Comparison of ENCODE assay signal across 1 fruit fly cellular context in the genomic region with DNA sequence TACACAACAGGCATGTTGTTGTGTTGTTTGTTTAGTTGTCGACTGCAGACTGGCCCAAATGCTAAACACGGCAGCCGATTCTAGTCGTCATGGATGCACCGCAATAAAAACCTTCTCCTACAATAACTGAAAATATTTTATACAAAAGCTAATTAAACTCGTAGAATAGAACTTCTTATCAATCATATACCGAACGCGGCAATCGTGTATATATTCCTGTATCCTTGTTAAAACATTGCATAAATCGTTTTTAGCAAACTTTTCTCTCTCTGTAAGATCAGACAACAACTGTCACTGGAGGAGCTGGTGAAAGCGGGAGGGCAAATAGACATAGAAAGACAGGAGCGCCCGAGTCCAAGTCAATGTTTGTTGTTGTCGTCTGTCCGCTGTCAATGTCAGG.
A peak's percentile ranks its signal among the peaks of the same experiment; 100 is the strongest.
TF ChIP-seq lines count a peak whose summit lies in the region.

No protein-coding gene starts in this region.

TF ChIP-seq in whole organism, embryonic, 481 proteins besides CTCF, POLR2A, EP300 and RAD21 (continued from another document and continues in another):
- TF ChIP-seq gsb-n (tag; optimal IDR thresholded peaks at IDR 0.05; lab: Kevin White, UChicago) (peak; percentile 50), Sox100B (GFP tag; optimal IDR thresholded peaks at IDR 0.05; lab: Kevin White, UChicago) (peak; percentile 10), hbn (GFP tag; IDR thresholded peaks at IDR 0.05; lab: Robert Waterston, UW; ENCODE audit: partially characterized antibody) (no peak), pzg (GFP tag; optimal IDR thresholded peaks at IDR 0.05; lab: Kevin White, UChicago) (no peak), oc (tag; optimal IDR thresholded peaks at IDR 0.05; lab: Kevin White, UChicago) (no peak), mam (GFP tag; optimal IDR thresholded peaks at IDR 0.05; lab: Kevin White, UChicago) (peak; percentile 13), CG6654 (GFP tag; optimal IDR thresholded peaks at IDR 0.05; lab: Kevin White, UChicago) (no peak), CG6254 (GFP tag; optimal IDR thresholded peaks at IDR 0.05; lab: Kevin White, UChicago) (peak; percentile 9), Med (GFP tag; lab: Kevin White, UChicago) (peak; percentile 85), Blimp-1 (GFP tag; optimal IDR thresholded peaks at IDR 0.05; lab: Kevin White, UChicago) (peak; percentile 67), hkb (optimal IDR thresholded peaks at IDR 0.05; lab: Kevin White, UChicago) (no peak), hkb (GFP tag; IDR thresholded peaks at IDR 0.05; lab: Robert Waterston, UW) (peak; percentile 52; the same call in 1 of the 2 replicates), danr (GFP tag; IDR thresholded peaks at IDR 0.05; lab: Robert Waterston, UW) (no peak), CG9932 (GFP tag; IDR thresholded peaks at IDR 0.05; lab: Robert Waterston, UW) (no peak), CG10267 (tag; optimal IDR thresholded peaks at IDR 0.05; lab: Kevin White, UChicago) (peak; percentile 64), Oaz (GFP tag; IDR thresholded peaks at IDR 0.05; lab: Robert Waterston, UW) (no peak), ro (GFP tag; IDR thresholded peaks at IDR 0.05; lab: Robert Waterston, UW) (no peak), CG16863 (GFP tag; optimal IDR thresholded peaks at IDR 0.05; lab: Kevin White, UChicago) (peak; percentile 26), Doc3 (GFP tag; IDR thresholded peaks at IDR 0.05; lab: Robert Waterston, UW; ENCODE audit: partially characterized antibody) (no peak), emc (GFP tag; optimal IDR thresholded peaks at IDR 0.05; lab: Kevin White, UChicago) (no peak), CG10147 (GFP tag; optimal IDR thresholded peaks at IDR 0.05; lab: Kevin White, UChicago) (peak; percentile 3), dysf (GFP tag; IDR thresholded peaks at IDR 0.05; lab: Robert Waterston, UW) (no peak), CG12391 (tag; optimal IDR thresholded peaks at IDR 0.05; lab: Kevin White, UChicago) (peak; percentile 47), CG10959 (GFP tag; IDR thresholded peaks at IDR 0.05; lab: Robert Waterston, UW) (peak; percentile 31; the same call in 1 of the 2 replicates), CG18262 (tag; optimal IDR thresholded peaks at IDR 0.05; lab: Kevin White, UChicago) (peak; percentile 69), ttk (GFP tag; IDR thresholded peaks at IDR 0.05; lab: Robert Waterston, UW) (no peak), zf30C (GFP tag; optimal IDR thresholded peaks at IDR 0.05; lab: Kevin White, UChicago) (peak; percentile 24), CG8924 (tag; optimal IDR thresholded peaks at IDR 0.05; lab: Kevin White, UChicago) (peak; percentile 41), CG6689 (GFP tag; IDR thresholded peaks at IDR 0.05; lab: Robert Waterston, UW) (peak; percentile 38; the same call in 1 of the 2 replicates), Bteb2 (GFP tag; optimal IDR thresholded peaks at IDR 0.05; lab: Kevin White, UChicago) (no peak), Fer2 (tag; optimal IDR thresholded peaks at IDR 0.05; lab: Kevin White, UChicago) (no peak), her (GFP tag; optimal IDR thresholded peaks at IDR 0.05; lab: Kevin White, UChicago) (no peak), gcm2 (GFP tag; optimal IDR thresholded peaks at IDR 0.05; lab: Kevin White, UChicago) (no peak), CG7357 (GFP tag; IDR thresholded peaks at IDR 0.05; lab: Robert Waterston, UW) (no peak), Side (GFP tag; optimal IDR thresholded peaks at IDR 0.05; lab: Kevin White, UChicago) (peak; percentile 26), tap (tag; optimal IDR thresholded peaks at IDR 0.05; lab: Kevin White, UChicago) (peak; percentile 17), dan (GFP tag; IDR thresholded peaks at IDR 0.05; lab: Robert Waterston, UW) (no peak), trh (GFP tag; optimal IDR thresholded peaks at IDR 0.05; lab: Kevin White, UChicago) (no peak), BEAF-32 (GFP tag; optimal IDR thresholded peaks at IDR 0.05; lab: Kevin White, UChicago) (no peak), sug (tag; optimal IDR thresholded peaks at IDR 0.05; lab: Kevin White, UChicago) (no peak), CG2889 (GFP tag; IDR thresholded peaks at IDR 0.05; lab: Robert Waterston, UW) (no peak), pum (GFP tag; optimal IDR thresholded peaks at IDR 0.05; lab: Kevin White, UChicago) (peak; percentile 36), repo (GFP tag; optimal IDR thresholded peaks at IDR 0.05; lab: Kevin White, UChicago) (peak; percentile 38), jing (GFP tag; optimal IDR thresholded peaks at IDR 0.05; lab: Kevin White, UChicago) (no peak), dati (GFP tag; IDR thresholded peaks at IDR 0.05; lab: Robert Waterston, UW) (no peak), kah (GFP tag; optimal IDR thresholded peaks at IDR 0.05; lab: Kevin White, UChicago) (no peak), Elba2 (GFP tag; optimal IDR thresholded peaks at IDR 0.05; lab: Kevin White, UChicago) (no peak), phol (tag; optimal IDR thresholded peaks at IDR 0.05; lab: Kevin White, UChicago) (peak; percentile 58), CG34376 (GFP tag; optimal IDR thresholded peaks at IDR 0.05; lab: Kevin White, UChicago) (no peak), Ssrp (tag; optimal IDR thresholded peaks at IDR 0.05; lab: Kevin White, UChicago) (peak; percentile 47), CG6683 (GFP tag; optimal IDR thresholded peaks at IDR 0.05; lab: Kevin White, UChicago) (no peak), esg (GFP tag; conservative IDR thresholded peaks at IDR 0.05; lab: Robert Waterston, UW) (no peak), bab2 (GFP tag; optimal IDR thresholded peaks at IDR 0.05; lab: Kevin White, UChicago) (peak; percentile 22), CG12659 (GFP tag; optimal IDR thresholded peaks at IDR 0.05; lab: Kevin White, UChicago) (no peak), CG3163 (GFP tag; optimal IDR thresholded peaks at IDR 0.05; lab: Kevin White, UChicago) (peak; percentile 15), fd96Cb (tag; optimal IDR thresholded peaks at IDR 0.05; lab: Kevin White, UChicago) (peak; percentile 46), trem (tag; optimal IDR thresholded peaks at IDR 0.05; lab: Kevin White, UChicago) (peak; percentile 34), slp2 (GFP tag; optimal IDR thresholded peaks at IDR 0.05; lab: Kevin White, UChicago) (peak; percentile 19), ab (GFP tag; optimal IDR thresholded peaks at IDR 0.05; lab: Kevin White, UChicago) (no peak), croc (GFP tag; conservative IDR thresholded peaks at IDR 0.05; lab: Robert Waterston, UW) (0 out of 3 replicates have a peak, but pooled peaks have one; percentile 18), Dip2 (GFP tag; IDR thresholded peaks at IDR 0.05; lab: Robert Waterston, UW) (no peak), tx (GFP tag; optimal IDR thresholded peaks at IDR 0.05; lab: Kevin White, UChicago) (no peak), pfk (GFP tag; optimal IDR thresholded peaks at IDR 0.05; lab: Kevin White, UChicago) (no peak), fd64A (GFP tag; optimal IDR thresholded peaks at IDR 0.05; lab: Kevin White, UChicago) (no peak), CG14050 (GFP tag; IDR thresholded peaks at IDR 0.05; lab: Robert Waterston, UW) (no peak), unpg (GFP tag; optimal IDR thresholded peaks at IDR 0.05; lab: Kevin White, UChicago) (peak; percentile 60), ara (GFP tag; IDR thresholded peaks at IDR 0.05; lab: Robert Waterston, UW) (peak; percentile 36; the same call in 1 of the 2 replicates), Opbp (GFP tag; IDR thresholded peaks at IDR 0.05; lab: Robert Waterston, UW; ENCODE audit: partially characterized antibody) (no peak), Max (GFP tag; optimal IDR thresholded peaks at IDR 0.05; lab: Kevin White, UChicago) (peak; percentile 15), CG11398 (GFP tag; optimal IDR thresholded peaks at IDR 0.05; lab: Kevin White, UChicago) (peak; percentile 50), Jarid2 (GFP tag; optimal IDR thresholded peaks at IDR 0.05; lab: Kevin White, UChicago) (no peak), twi (tag; optimal IDR thresholded peaks at IDR 0.05; lab: Kevin White, UChicago) (no peak), CG32767 (GFP tag; IDR thresholded peaks at IDR 0.05; lab: Robert Waterston, UW) (no peak), jigr1 (GFP tag; IDR thresholded peaks at IDR 0.05; lab: Robert Waterston, UW) (no peak), CG17385 (GFP tag; optimal IDR thresholded peaks at IDR 0.05; lab: Kevin White, UChicago) (no peak), nerfin-1 (tag; optimal IDR thresholded peaks at IDR 0.05; lab: Kevin White, UChicago) (no peak), CG9437 (GFP tag; optimal IDR thresholded peaks at IDR 0.05; lab: Kevin White, UChicago) (no peak), chm (GFP tag; IDR thresholded peaks at IDR 0.05; lab: Robert Waterston, UW) (0 out of 2 replicates have a peak, but pooled peaks have one; percentile 14), h (optimal IDR thresholded peaks at IDR 0.05; lab: Kevin White, UChicago) (no peak), CG18764 (GFP tag; optimal IDR thresholded peaks at IDR 0.05; lab: Kevin White, UChicago) (no peak), amos (GFP tag; IDR thresholded peaks at IDR 0.05; lab: Robert Waterston, UW; ENCODE audit: partially characterized antibody) (no peak), GATAe (GFP tag; conservative IDR thresholded peaks at IDR 0.05; lab: Robert Waterston, UW) (no peak), CG2712 (tag; optimal IDR thresholded peaks at IDR 0.05; lab: Kevin White, UChicago) (peak; percentile 72), CG8359 (GFP tag; optimal IDR thresholded peaks at IDR 0.05; lab: Kevin White, UChicago; ENCODE audit: borderline replicate concordance) (peak; percentile 30), btn (GFP tag; optimal IDR thresholded peaks at IDR 0.05; lab: Kevin White, UChicago) (peak; percentile 4), CG18011 (GFP tag; optimal IDR thresholded peaks at IDR 0.05; lab: Kevin White, UChicago) (no peak), CG18599 (GFP tag; optimal IDR thresholded peaks at IDR 0.05; lab: Kevin White, UChicago) (peak; percentile 29), CG12236 (GFP tag; optimal IDR thresholded peaks at IDR 0.05; lab: Kevin White, UChicago) (peak; percentile 3), prd (optimal IDR thresholded peaks at IDR 0.05; lab: Kevin White, UChicago) (no peak), prd (GFP tag; IDR thresholded peaks at IDR 0.05; lab: Robert Waterston, UW) (no peak; the same call in 2 of the 3 replicates), pros (GFP tag; optimal IDR thresholded peaks at IDR 0.05; lab: Kevin White, UChicago) (no peak), Sox102F (GFP tag; optimal IDR thresholded peaks at IDR 0.05; lab: Kevin White, UChicago) (peak; percentile 51), ATbp (GFP tag; optimal IDR thresholded peaks at IDR 0.05; lab: Kevin White, UChicago) (peak; percentile 15), HLH54F (GFP tag; optimal IDR thresholded peaks at IDR 0.05; lab: Kevin White, UChicago) (no peak), eve (GFP tag; optimal IDR thresholded peaks at IDR 0.05; lab: Kevin White, UChicago) (peak in 1 of 2 experiments; percentile 14), CG7786 (GFP tag; optimal IDR thresholded peaks at IDR 0.05; lab: Kevin White, UChicago) (no peak), Dp (GFP tag; optimal IDR thresholded peaks at IDR 0.05; lab: Kevin White, UChicago) (no peak), Drgx (GFP tag; IDR thresholded peaks at IDR 0.05; lab: Robert Waterston, UW) (peak; percentile 66), fru (optimal IDR thresholded peaks at IDR 0.05; lab: Kevin White, UChicago) (no peak), CG5180 (GFP tag; optimal IDR thresholded peaks at IDR 0.05; lab: Kevin White, UChicago) (no peak), CG14441 (GFP tag; IDR thresholded peaks at IDR 0.05; lab: Robert Waterston, UW) (no peak), CG18619 (GFP tag; optimal IDR thresholded peaks at IDR 0.05; lab: Kevin White, UChicago) (no peak), chinmo (GFP tag; IDR thresholded peaks at IDR 0.05; lab: Robert Waterston, UW; ENCODE audit: partially characterized antibody) (no peak), CG7839 (tag; optimal IDR thresholded peaks at IDR 0.05; lab: Kevin White, UChicago) (peak; percentile 59), CG15011 (GFP tag; optimal IDR thresholded peaks at IDR 0.05; lab: Kevin White, UChicago) (no peak), Fer3 (tag; optimal IDR thresholded peaks at IDR 0.05; lab: Kevin White, UChicago) (no peak), Deaf1 (tag; optimal IDR thresholded peaks at IDR 0.05; lab: Kevin White, UChicago) (no peak), Trl (optimal IDR thresholded peaks at IDR 0.05; lab: Kevin White, UChicago) (no peak), Trl (GFP tag; optimal IDR thresholded peaks at IDR 0.05; lab: Kevin White, UChicago) (peak; percentile 19), CG2129 (GFP tag; IDR thresholded peaks at IDR 0.05; lab: Robert Waterston, UW; ENCODE audit: partially characterized antibody) (no peak), MTF-1 (GFP tag; optimal IDR thresholded peaks at IDR 0.05; lab: Kevin White, UChicago; ENCODE audit: borderline replicate concordance) (peak; percentile 30), CG16779 (GFP tag; IDR thresholded peaks at IDR 0.05; lab: Robert Waterston, UW) (no peak), gce (GFP tag; IDR thresholded peaks at IDR 0.05; lab: Robert Waterston, UW) (no peak), CG11695 (GFP tag; IDR thresholded peaks at IDR 0.05; lab: Robert Waterston, UW) (peak; percentile 51; the same call in 2 of the 3 replicates), Chrac-16 (GFP tag; optimal IDR thresholded peaks at IDR 0.05; lab: Kevin White, UChicago) (peak; percentile 52), Xrp1 (GFP tag; IDR thresholded peaks at IDR 0.05; lab: Robert Waterston, UW) (peak; percentile 64), CG4707 (GFP tag; optimal IDR thresholded peaks at IDR 0.05; lab: Kevin White, UChicago) (peak; percentile 9), CG9817 (tag; optimal IDR thresholded peaks at IDR 0.05; lab: Kevin White, UChicago) (no peak), CG3995 (GFP tag; optimal IDR thresholded peaks at IDR 0.05; lab: Kevin White, UChicago) (no peak), CG13894 (tag; optimal IDR thresholded peaks at IDR 0.05; lab: Kevin White, UChicago) (no peak), onecut (GFP tag; IDR thresholded peaks at IDR 0.05; lab: Robert Waterston, UW) (0 out of 2 replicates have a peak, but pooled peaks have one; percentile 24), NfI (GFP tag; optimal IDR thresholded peaks at IDR 0.05; lab: Kevin White, UChicago) (no peak), corto (GFP tag; optimal IDR thresholded peaks at IDR 0.05; lab: Kevin White, UChicago) (no peak), exex (tag; optimal IDR thresholded peaks at IDR 0.05; lab: Kevin White, UChicago) (no peak), ken (GFP tag; IDR thresholded peaks at IDR 0.05; lab: Robert Waterston, UW) (no peak), CG9215 (GFP tag; IDR thresholded peaks at IDR 0.05; lab: Robert Waterston, UW) (0 out of 2 replicates have a peak, but pooled peaks have one; percentile 16), CG8290 (GFP tag; optimal IDR thresholded peaks at IDR 0.05; lab: Kevin White, UChicago) (no peak), CG8290 (tag; optimal IDR thresholded peaks at IDR 0.05; lab: Kevin White, UChicago) (peak in 1 of 2 experiments; percentile 11), wdn (GFP tag; IDR thresholded peaks at IDR 0.05; lab: Robert Waterston, UW) (no peak)
